Worm (Caenorhabditis elegans): ENCODE results near the gene mec-15.
"Not testable (repeated sequence)": the region's sequence is repeated elsewhere in the genome, so short reads cannot be mapped to it uniquely, and the experiment has no call there.

ce11 chrII:10247594-10248283 lies 8.2 kb upstream of the mec-15 start, which contains the start of gene nrde-2:
- not testable (repeated sequence) for TF ChIP-seq elt-2 (tag; optimal IDR thresholded peaks at IDR 0.05); ama-1 (optimal IDR thresholded peaks at IDR 0.05); pax-1 (tag; optimal IDR thresholded peaks at IDR 0.05); F13H6.1 (tag; optimal IDR thresholded peaks at IDR 0.05); ceh-14 (tag; optimal IDR thresholded peaks at IDR 0.05); fax-1 (tag; optimal IDR thresholded peaks at IDR 0.05); fkh-6 (tag; optimal IDR thresholded peaks at IDR 0.05); hlh-30 (tag; optimal IDR thresholded peaks at IDR 0.05; ENCODE audit: insufficient read depth); unc-3 (tag; optimal IDR thresholded peaks at IDR 0.05); nhr-11 (tag; optimal IDR thresholded peaks at IDR 0.05); pros-1 (tag; optimal IDR thresholded peaks at IDR 0.05); ceh-2 (tag; optimal IDR thresholded peaks at IDR 0.05)
- peak; percentile 45; the same call in 1 of the 2 replicates for TF ChIP-seq unc-3 (GFP tag; conservative IDR thresholded peaks at IDR 0.05)
- TF ChIP-seq tbx-2 (tag; optimal IDR thresholded peaks at IDR 0.05) = peak; percentile 43

Data from whole organism, late embryonic.